Fruit fly (Drosophila melanogaster) whole organism, prepupa: Measurements from ENCODE around the gene Dhdds.

Experiments
- CG10631 ChIP-seq: fragments of 200-800 bp; sonication (Bioruptor generic); optimal IDR thresholded peaks from 2 replicates; lab custom pipeline; 2016; ENCODE audit warnings: missing biosample characterization, missing genetic modification characterization
- CG11294 ChIP-seq: fragments of 200-800 bp; sonication (Bioruptor generic); IDR thresholded peaks from 2 replicates; pipeline ENCODE4 v1.3.6; 2022; ENCODE audit warnings: missing biosample characterization, missing genetic modification characterization
- CG11762 ChIP-seq: fragments of 200-800 bp; sonication (Bioruptor generic); optimal IDR thresholded peaks from 3 replicates; lab custom pipeline; 2016; ENCODE audit warnings: missing biosample characterization, missing genetic modification characterization; ENCODE audit not compliant: insufficient read depth
- CG11902 ChIP-seq: fragments of 200-800 bp; sonication (Bioruptor generic); optimal IDR thresholded peaks from 3 replicates; lab custom pipeline; 2016; ENCODE audit warnings: missing biosample characterization, missing genetic modification characterization
- CG15336 ChIP-seq: fragments of 200-800 bp; sonication (Bioruptor generic); IDR thresholded peaks from 2 replicates; pipeline ENCODE4 v1.3.6; 2022; ENCODE audit warnings: missing biosample characterization, missing genetic modification characterization
- CG16779 ChIP-seq: fragments of 200-800 bp; sonication (Bioruptor generic); optimal IDR thresholded peaks from 3 replicates; lab custom pipeline; 2017; ENCODE audit warnings: missing biosample characterization, mild to moderate bottlenecking, missing genetic modification characterization
- CG3032 ChIP-seq: fragments of 200-800 bp; optimal IDR thresholded peaks from 2 replicates; lab custom pipeline; 2019; ENCODE audit warnings: missing biosample characterization, mild to moderate bottlenecking, missing genetic modification characterization, moderate library complexity
- CG31627 ChIP-seq: fragments of 200-800 bp; sonication (Bioruptor generic); optimal IDR thresholded peaks from 3 replicates; lab custom pipeline; 2016; ENCODE audit warnings: missing biosample characterization, missing genetic modification characterization
- CG34406 ChIP-seq: fragments of 200-800 bp; sonication (Bioruptor generic); optimal IDR thresholded peaks from 3 replicates; lab custom pipeline; 2016; ENCODE audit warnings: missing biosample characterization, missing genetic modification characterization
- CG4318 ChIP-seq: fragments of 200-800 bp; sonication (Bioruptor generic); optimal IDR thresholded peaks from 3 replicates; lab custom pipeline; 2017; ENCODE audit warnings: missing biosample characterization, mild to moderate bottlenecking, missing genetic modification characterization
- CG6163 ChIP-seq: fragments of 200-800 bp; sonication (Bioruptor generic); IDR thresholded peaks from 3 replicates; pipeline ENCODE4 v1.3.6; 2022; ENCODE audit warnings: missing biosample characterization, missing genetic modification characterization
- CG6792 ChIP-seq: fragments of 200-800 bp; sonication (Bioruptor generic); optimal IDR thresholded peaks from 3 replicates; lab custom pipeline; 2016; ENCODE audit warnings: missing biosample characterization, missing genetic modification characterization
- CG6808 ChIP-seq: fragments of 200-800 bp; sonication (Bioruptor generic); optimal IDR thresholded peaks from 3 replicates; lab custom pipeline; 2017; ENCODE audit warnings: missing biosample characterization, missing genetic modification characterization, mild to moderate bottlenecking, moderate library complexity, missing genetic modification reagents
- CG6854 ChIP-seq: fragments of 200-800 bp; sonication (Bioruptor generic); optimal IDR thresholded peaks from 2 replicates; lab custom pipeline; 2017; ENCODE audit warnings: missing biosample characterization, mild to moderate bottlenecking, missing genetic modification characterization
- CG8119 ChIP-seq: fragments of 200-800 bp; sonication (Bioruptor generic); IDR thresholded peaks from 3 replicates; pipeline ENCODE4 v1.3.6; 2022; ENCODE audit warnings: missing biosample characterization, missing genetic modification characterization
- CG8319 ChIP-seq: fragments of 200-800 bp; sonication (Bioruptor generic); optimal IDR thresholded peaks from 3 replicates; lab custom pipeline; 2016; ENCODE audit warnings: missing biosample characterization, missing genetic modification characterization
- Eip75B ChIP-seq: fragments of 200-800 bp; sonication (Bioruptor generic); optimal IDR thresholded peaks from 3 replicates; lab custom pipeline; 2016; ENCODE audit warnings: missing biosample characterization, missing genetic modification characterization
- Eip93F ChIP-seq: fragments of 200-800 bp; sonication (Bioruptor generic); optimal IDR thresholded peaks from 2 replicates; lab custom pipeline; 2016; ENCODE audit warnings: missing biosample characterization, mild to moderate bottlenecking, missing genetic modification characterization
- Ets21C ChIP-seq: fragments of 200-800 bp; sonication (Bioruptor generic); optimal IDR thresholded peaks from 3 replicates; lab custom pipeline; 2016; ENCODE audit warnings: missing biosample characterization, missing genetic modification characterization
- Gug ChIP-seq: fragments of 200-800 bp; sonication (Bioruptor generic); IDR thresholded peaks from 2 replicates; pipeline ENCODE4 v1.3.6; 2022; ENCODE audit warnings: missing biosample characterization, missing genetic modification characterization
- Hr38 ChIP-seq: sonication (Bioruptor generic); optimal IDR thresholded peaks from 2 replicates; lab custom pipeline; 2016; ENCODE audit warnings: missing biosample characterization, missing genetic modification characterization
- Hr39 ChIP-seq: fragments of 200-800 bp; sonication (Bioruptor generic); optimal IDR thresholded peaks from 2 replicates; lab custom pipeline; 2016; ENCODE audit warnings: missing biosample characterization, missing genetic modification characterization
- Hr4 ChIP-seq: fragments of 200-800 bp; sonication (Bioruptor generic); optimal IDR thresholded peaks from 3 replicates; lab custom pipeline; 2016; ENCODE audit warnings: missing biosample characterization, missing genetic modification characterization
- Lpt ChIP-seq: fragments of 200-800 bp; sonication (Bioruptor generic); optimal IDR thresholded peaks from 3 replicates; lab custom pipeline; 2016; ENCODE audit warnings: missing biosample characterization, missing genetic modification characterization
- Smox ChIP-seq: fragments of 200-800 bp; sonication (Bioruptor generic); optimal IDR thresholded peaks from 3 replicates; lab custom pipeline; 2016; ENCODE audit warnings: missing biosample characterization, missing genetic modification characterization
- Sox102F ChIP-seq: fragments of 200-800 bp; sonication (Bioruptor generic); optimal IDR thresholded peaks from 2 replicates; lab custom pipeline; 2016; ENCODE audit warnings: missing biosample characterization, mild to moderate bottlenecking, missing genetic modification characterization
- Sox15 ChIP-seq: fragments of 200-800 bp; sonication (Bioruptor generic); optimal IDR thresholded peaks from 3 replicates; lab custom pipeline; 2016; ENCODE audit warnings: missing biosample characterization, missing genetic modification characterization
- achi ChIP-seq: fragments of 200-800 bp; sonication (Bioruptor generic); optimal IDR thresholded peaks from 3 replicates; lab custom pipeline; 2016; ENCODE audit warnings: missing biosample characterization, missing genetic modification characterization
- acj6 ChIP-seq: fragments of 200-800 bp; sonication (Bioruptor generic); optimal IDR thresholded peaks from 3 replicates; lab custom pipeline; 2016; ENCODE audit warnings: missing biosample characterization, missing genetic modification characterization
- dac ChIP-seq: fragments of 200-800 bp; sonication (Bioruptor generic); optimal IDR thresholded peaks from 2 replicates; lab custom pipeline; 2017; ENCODE audit warnings: missing biosample characterization, mild to moderate bottlenecking, missing genetic modification characterization
- dsx ChIP-seq: fragments of 200-800 bp; optimal IDR thresholded peaks from 3 replicates; lab custom pipeline; 2019; ENCODE audit warnings: missing biosample characterization, mild to moderate bottlenecking, missing genetic modification characterization, moderate library complexity; ENCODE audit not compliant: poor library complexity, severe bottlenecking
- eg ChIP-seq: fragments of 200-800 bp; sonication (Bioruptor generic); IDR thresholded peaks from 3 replicates; pipeline ENCODE4 v1.3.6; 2022; ENCODE audit warnings: missing biosample characterization, missing genetic modification characterization
- esn ChIP-seq: fragments of 200-800 bp; sonication (Bioruptor generic); optimal IDR thresholded peaks from 2 replicates; lab custom pipeline; 2016; ENCODE audit warnings: missing biosample characterization, mild to moderate bottlenecking, missing genetic modification characterization, moderate library complexity
- fd59A ChIP-seq: fragments of 200-800 bp; sonication (Bioruptor generic); optimal IDR thresholded peaks from 2 replicates; lab custom pipeline; 2017; ENCODE audit warnings: missing biosample characterization, mild to moderate bottlenecking, missing genetic modification characterization, missing genetic modification reagents
- fd85E ChIP-seq: fragments of 200-800 bp; sonication (Bioruptor generic); optimal IDR thresholded peaks from 3 replicates; lab custom pipeline; 2016; ENCODE audit warnings: missing biosample characterization, missing genetic modification characterization
- fkh ChIP-seq: fragments of 200-800 bp; sonication (Bioruptor generic); optimal IDR thresholded peaks from 3 replicates; lab custom pipeline; 2017; ENCODE audit warnings: missing biosample characterization, mild to moderate bottlenecking, missing genetic modification characterization, moderate library complexity
- lz ChIP-seq: fragments of 200-800 bp; sonication (Bioruptor generic); optimal IDR thresholded peaks from 3 replicates; lab custom pipeline; 2016; ENCODE audit warnings: missing biosample characterization, missing genetic modification characterization
- net ChIP-seq: fragments of 200-800 bp; sonication (Bioruptor generic); optimal IDR thresholded peaks from 3 replicates; lab custom pipeline; 2016; ENCODE audit warnings: missing biosample characterization, missing genetic modification characterization
- pdm3 ChIP-seq: fragments of 200-800 bp; sonication (Bioruptor generic); optimal IDR thresholded peaks from 3 replicates; lab custom pipeline; 2016; ENCODE audit warnings: missing biosample characterization, missing genetic modification characterization
- salr ChIP-seq, 2 experiments: fragments of 200-800 bp; sonication (Bioruptor generic); optimal IDR thresholded peaks; 3 replicates each; lab custom pipeline; 2016 to 2018; ENCODE audit warnings: missing biosample characterization in 2 of 2, missing genetic modification characterization in 2 of 2, mild to moderate bottlenecking in 1 of 2
- ss ChIP-seq, 2 experiments: fragments of 200-800 bp; sonication (Bioruptor generic); optimal IDR thresholded peaks; 2 replicates in 1 of 2; 3 replicates in 1 of 2; lab custom pipeline; 2017 to 2018; ENCODE audit warnings: mild to moderate bottlenecking in 2 of 2, missing biosample characterization in 2 of 2, missing genetic modification characterization in 2 of 2, moderate library complexity in 1 of 2
- svp ChIP-seq: fragments of 200-800 bp; sonication (Bioruptor generic); peaks from one replicate; lab custom pipeline; 2016; ENCODE audit warnings: missing biosample characterization, missing genetic modification characterization
- topi ChIP-seq: fragments of 200-800 bp; sonication (Bioruptor generic); optimal IDR thresholded peaks from 3 replicates; lab custom pipeline; 2016; ENCODE audit warnings: missing biosample characterization, missing genetic modification characterization
- vri ChIP-seq: fragments of 200-800 bp; sonication (Bioruptor generic); optimal IDR thresholded peaks from 3 replicates; lab custom pipeline; 2016; ENCODE audit warnings: missing biosample characterization, mild to moderate bottlenecking, missing genetic modification characterization

The Dhdds gene

DNA sequence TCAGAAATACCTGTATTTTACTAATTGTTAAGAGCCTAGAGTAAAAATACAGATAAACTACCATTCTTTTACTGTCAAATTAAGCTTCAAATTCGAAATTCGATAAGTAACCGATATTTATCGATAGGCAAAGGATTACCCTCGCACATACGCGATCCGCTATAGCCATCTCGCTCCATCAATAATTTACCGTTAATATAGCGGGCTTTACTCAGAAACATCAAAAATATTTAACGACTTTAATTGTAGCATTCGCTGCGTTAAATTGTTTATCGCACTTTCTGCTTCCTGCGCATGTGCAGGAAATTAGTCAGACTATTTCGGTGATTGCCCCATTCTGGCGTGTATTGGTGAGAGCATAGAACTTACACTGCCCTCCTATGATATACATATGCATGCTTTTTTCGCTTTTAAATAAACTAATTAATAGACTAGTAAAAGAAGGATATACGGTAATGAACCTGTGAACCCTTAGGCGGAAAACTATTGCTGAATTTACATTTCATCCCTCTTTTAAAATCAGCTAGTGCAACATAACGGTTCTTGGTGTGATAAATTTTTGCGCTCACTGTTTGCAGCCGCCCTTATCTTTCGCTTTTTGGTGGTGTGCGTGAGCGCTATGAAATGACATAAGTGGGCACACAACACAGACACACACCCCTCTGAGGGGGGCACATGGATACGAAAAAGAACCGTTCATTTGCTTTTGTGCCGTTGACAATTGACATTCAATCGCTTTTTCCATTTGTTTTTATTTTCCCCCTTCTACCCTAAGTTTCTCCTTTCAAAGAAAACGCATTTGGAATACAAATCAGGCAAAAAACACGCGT lies 24.7 kb downstream of the Dhdds start, which contains the start of the genes dpr14 and spidey (continued):
- peak; percentile 88 for TF ChIP-seq eg (GFP tag; lab: Robert Waterston, UW)
- peak; percentile 57 to 64 for TF ChIP-seq salr (GFP tag; optimal IDR thresholded peaks at IDR 0.05; lab: Kevin White, UChicago)
- peak; percentile 75 for TF ChIP-seq CG11294 (GFP tag; lab: Robert Waterston, UW)
- TF ChIP-seq CG8319 (GFP tag; lab: Kevin White, UChicago) = peak; percentile 53
- TF ChIP-seq CG31627 (GFP tag; lab: Kevin White, UChicago) = peak; percentile 84
- TF ChIP-seq CG11902 = peak; percentile 37
- TF ChIP-seq Gug (GFP tag; lab: Robert Waterston, UW) = peak; percentile 81
- TF ChIP-seq CG6792 (GFP tag; lab: Kevin White, UChicago) = peak; percentile 70
- TF ChIP-seq Sox102F (GFP tag; lab: Kevin White, UChicago) = peak; percentile 83
- TF ChIP-seq vri (GFP tag; lab: Kevin White, UChicago) = peak; percentile 99

DNA sequence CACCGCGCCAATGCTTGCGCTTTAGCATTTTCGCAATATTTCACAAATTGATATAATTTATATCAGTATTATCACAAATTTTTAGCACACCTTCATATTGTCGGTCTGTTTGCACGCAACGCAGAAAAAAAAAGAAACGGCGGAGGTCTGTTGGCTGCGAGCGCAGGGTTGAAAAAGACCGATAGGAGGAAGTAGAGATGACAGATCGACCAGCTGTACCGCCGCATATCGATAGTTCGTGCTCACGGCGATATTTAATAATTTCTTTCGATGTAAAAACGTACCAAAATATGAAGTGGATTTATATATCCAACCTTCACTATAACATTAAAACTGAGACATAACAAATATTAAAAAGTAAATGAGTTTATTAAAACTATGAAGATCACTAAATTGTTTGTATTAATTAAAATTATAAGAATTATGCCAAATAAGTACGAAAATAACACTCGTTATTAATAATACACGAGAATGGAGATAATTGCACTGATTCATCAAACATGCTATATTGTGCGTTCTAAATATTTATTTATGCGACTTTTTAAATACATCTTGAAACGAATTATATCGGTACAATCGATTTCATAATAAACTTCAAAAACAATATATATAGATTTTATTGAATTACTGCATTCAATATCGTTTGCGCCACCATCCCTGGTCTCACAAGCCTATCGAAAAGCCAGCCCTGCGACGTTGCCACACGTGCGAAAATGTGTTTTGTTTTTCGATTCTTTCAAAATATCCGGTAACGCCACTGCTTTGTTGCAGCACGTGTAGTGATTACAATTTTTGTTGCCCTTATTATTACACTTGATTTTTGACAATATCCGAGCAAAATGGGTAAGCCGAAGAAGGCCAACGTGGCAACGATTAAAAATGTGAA lies 31.8 kb downstream of the Dhdds start, which contains the start of the genes RpS6 and bys:
TSS of gene RpS6 (minus strand) at position 179 of the 886 bp plus-strand sequence.
TSS of gene bys (plus strand) at position 728 of the 886 bp plus-strand sequence.
- TF ChIP-seq Eip93F (GFP tag; lab: Kevin White, UChicago) (peak; percentile 34), CG16779 (no peak), CG8119 (GFP tag; lab: Robert Waterston, UW) (no peak), CG15336 (peak; percentile 46; the same call in 1 of the 2 replicates), dac (GFP tag; lab: Kevin White, UChicago) (no peak), Ets21C (GFP tag; lab: Kevin White, UChicago) (peak; percentile 2), Smox (GFP tag; lab: Kevin White, UChicago) (peak; percentile 30), CG8319 (GFP tag; lab: Kevin White, UChicago) (peak; percentile 6), dsx (no peak), fd85E (peak; percentile 21), net (GFP tag; lab: Kevin White, UChicago) (peak; percentile 64), Hr38 (no peak), fkh (GFP tag; lab: Kevin White, UChicago) (peak; percentile 7), fd59A (GFP tag; lab: Kevin White, UChicago) (no peak), CG11294 (GFP tag; lab: Robert Waterston, UW) (no peak), CG10631 (GFP tag; lab: Kevin White, UChicago) (peak; percentile 47), Hr4 (no peak), pdm3 (GFP tag; lab: Kevin White, UChicago) (peak; percentile 33), CG6163 (GFP tag; lab: Robert Waterston, UW) (peak; percentile 70), vri (GFP tag; lab: Kevin White, UChicago) (peak; percentile 40), CG4318 (GFP tag; lab: Kevin White, UChicago) (no peak), lz (GFP tag; lab: Kevin White, UChicago) (peak; percentile 38), ss (GFP tag; optimal IDR thresholded peaks at IDR 0.05; lab: Kevin White, UChicago) (peak; percentile 54 to 55), Lpt (no peak), salr (GFP tag; optimal IDR thresholded peaks at IDR 0.05; lab: Kevin White, UChicago) (peak in 1 of 2 experiments; percentile 26), CG11902 (no peak), eg (GFP tag; lab: Robert Waterston, UW) (peak; percentile 46), acj6 (GFP tag; lab: Kevin White, UChicago) (peak; percentile 42), esn (peak; percentile 59), Eip75B (GFP tag; lab: Kevin White, UChicago) (peak; percentile 17), CG3032 (tag; lab: Kevin White, UChicago) (peak; percentile 38), topi (GFP tag; lab: Kevin White, UChicago) (peak; percentile 36), CG6808 (GFP tag; lab: Kevin White, UChicago) (peak; percentile 27), CG6854 (GFP tag; lab: Kevin White, UChicago) (peak; percentile 83), svp (GFP tag; lab: Kevin White, UChicago) (peak; percentile 64), Hr39 (GFP tag; lab: Kevin White, UChicago) (peak; percentile 22), Sox102F (GFP tag; lab: Kevin White, UChicago) (peak; percentile 74), achi (peak; percentile 38), CG11762 (GFP tag; lab: Kevin White, UChicago) (no peak), Sox15 (GFP tag; lab: Kevin White, UChicago) (no peak), CG34406 (GFP tag; lab: Kevin White, UChicago) (peak; percentile 31)
